Worm (Caenorhabditis elegans): ENCODE measurements around the gene osta-1.

DNA sequence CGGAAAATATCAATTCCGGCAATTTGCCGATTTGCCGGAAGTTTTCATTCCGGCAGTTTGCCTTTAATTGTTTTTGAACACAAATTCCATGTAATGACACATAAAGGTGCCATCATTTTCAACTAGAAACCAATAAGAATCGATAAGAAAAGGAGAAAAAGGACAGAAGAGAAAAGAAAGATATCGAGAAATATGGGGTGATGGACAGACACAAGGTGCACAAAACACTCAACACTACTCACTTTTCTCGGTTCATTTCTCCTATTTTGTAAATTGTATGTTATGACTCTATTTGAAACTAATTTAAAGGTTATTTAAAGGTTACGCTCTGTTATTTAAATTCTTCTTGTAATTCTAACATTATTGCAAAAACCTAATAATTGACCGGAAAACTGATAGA, 44.4 kb downstream of the osta-1 start:
- TF ChIP-seq snpc-1.1 (tag; optimal IDR thresholded peaks at IDR 0.05; ENCODE audit: insufficient read depth) (no peak), egl-18 (GFP tag; IDR thresholded peaks at IDR 0.05) (no peak), ama-1 (optimal IDR thresholded peaks at IDR 0.05) (no peak), ama-1 (GFP tag; optimal IDR thresholded peaks at IDR 0.05) (no peak), lsl-1 (GFP tag; optimal IDR thresholded peaks at IDR 0.05) (no peak), F39B2.1 (GFP tag; IDR thresholded peaks at IDR 0.05) (no peak), die-1 (tag; optimal IDR thresholded peaks at IDR 0.05) (no peak), egrh-3 (GFP tag; IDR thresholded peaks at IDR 0.05) (no peak), zfh-2 (GFP tag; conservative IDR thresholded peaks at IDR 0.05) (no peak), sea-2 (GFP tag; IDR thresholded peaks at IDR 0.05) (no peak), let-526 (GFP tag; IDR thresholded peaks at IDR 0.05) (no peak), ets-4 (GFP tag; optimal IDR thresholded peaks at IDR 0.05) (no peak)
